Worm (Caenorhabditis elegans) whole organism, L2 larva: Measurements from ENCODE around the gene nhr-204.

Source experiments
- C34F6.9 ChIP-seq: fragments of 150-350 bp; optimal IDR thresholded peaks from 2 replicates; lab custom pipeline; 2014; ENCODE audit warnings: missing biosample characterization, missing genetic modification characterization
- F13H6.1 ChIP-seq: sonication (generic microtip); optimal IDR thresholded peaks from 2 replicates; lab custom pipeline; 2016; ENCODE audit warnings: missing genetic modification characterization, missing compliant biosample characterization
- R02D3.7 ChIP-seq: fragments of 150-350 bp; optimal IDR thresholded peaks from 2 replicates; lab custom pipeline; 2014; ENCODE audit warnings: missing biosample characterization, missing genetic modification characterization
- Y55F3AM.14 ChIP-seq: fragments of 200-800 bp; sonication (Bioruptor generic); optimal IDR thresholded peaks from 2 replicates; lab custom pipeline; 2018; ENCODE audit warnings: mild to moderate bottlenecking, missing genetic modification characterization, missing compliant biosample characterization
- alr-1 ChIP-seq: fragments of 150-350 bp; optimal IDR thresholded peaks from 2 replicates; lab custom pipeline; 2014; ENCODE audit warnings: missing biosample characterization, missing genetic modification characterization
- aly-2 ChIP-seq: fragments of 150-350 bp; optimal IDR thresholded peaks from 2 replicates; lab custom pipeline; 2014; ENCODE audit warnings: missing biosample characterization, missing genetic modification characterization
- ama-1 ChIP-seq: fragments of 150-350 bp; optimal IDR thresholded peaks from 2 replicates; lab custom pipeline; 2018; ENCODE audit warnings: inconsistent platforms
- ceh-16 ChIP-seq: fragments of 150-350 bp; optimal IDR thresholded peaks from 2 replicates; lab custom pipeline; 2014; ENCODE audit warnings: missing biosample characterization, missing genetic modification characterization
- ceh-82 ChIP-seq: fragments of 150-350 bp; optimal IDR thresholded peaks from 2 replicates; lab custom pipeline; 2014; ENCODE audit warnings: missing biosample characterization, missing genetic modification characterization
- crh-2 ChIP-seq: sonication (generic microtip); optimal IDR thresholded peaks from 2 replicates; lab custom pipeline; 2017; ENCODE audit warnings: missing biosample characterization, missing genetic modification characterization
- egl-27 ChIP-seq: sonication (generic microtip); optimal IDR thresholded peaks from 3 replicates; lab custom pipeline; 2017; ENCODE audit warnings: missing biosample characterization, missing genetic modification reagents, missing genetic modification characterization
- elt-1 ChIP-seq: fragments of 150-350 bp; optimal IDR thresholded peaks from 2 replicates; lab custom pipeline; 2014; ENCODE audit warnings: missing biosample characterization, missing genetic modification characterization
- elt-3 ChIP-seq: sonication (generic microtip); optimal IDR thresholded peaks from 2 replicates; lab custom pipeline; 2017; ENCODE audit warnings: missing biosample characterization, missing genetic modification characterization
- fos-1 ChIP-seq: fragments of 150-350 bp; optimal IDR thresholded peaks from 2 replicates; lab custom pipeline; 2014; ENCODE audit warnings: missing biosample characterization, missing genetic modification characterization
- gmeb-1 ChIP-seq: fragments of 150-350 bp; optimal IDR thresholded peaks from 2 replicates; lab custom pipeline; 2014; ENCODE audit warnings: missing biosample characterization, missing genetic modification characterization
- lin-11 ChIP-seq: fragments of 150-350 bp; sonication (generic microtip); optimal IDR thresholded peaks from 2 replicates; lab custom pipeline; 2014; ENCODE audit warnings: missing biosample characterization, missing genetic modification characterization, inconsistent platforms, mixed read lengths
- lin-13 ChIP-seq: fragments of 150-350 bp; optimal IDR thresholded peaks from 2 replicates; lab custom pipeline; 2014; ENCODE audit warnings: missing biosample characterization, missing genetic modification reagents, missing genetic modification characterization
- lin-39 ChIP-seq: fragments of 150-350 bp; optimal IDR thresholded peaks from 2 replicates; lab custom pipeline; 2014; ENCODE audit warnings: missing biosample characterization, missing genetic modification reagents, missing genetic modification characterization
- lsy-2 ChIP-seq, 2 experiments: fragments of 150-350 bp in 1 of 2; sonication (generic microtip) in 1 of 2; optimal IDR thresholded peaks; 2 replicates each; lab custom pipeline; 2014 to 2017; ENCODE audit warnings: missing biosample characterization in 2 of 2, missing genetic modification characterization in 2 of 2
- mab-5 ChIP-seq: fragments of 150-350 bp; optimal IDR thresholded peaks from 2 replicates; lab custom pipeline; 2014; ENCODE audit warnings: missing biosample characterization, missing genetic modification characterization
- mbf-1 ChIP-seq: sonication (generic microtip); optimal IDR thresholded peaks from 2 replicates; lab custom pipeline; 2017; ENCODE audit warnings: missing biosample characterization, missing genetic modification characterization
- mdl-1 ChIP-seq, 2 experiments: fragments of 150-350 bp in 1 of 2; sonication (generic microtip) in 1 of 2; optimal IDR thresholded peaks; 2 replicates each; lab custom pipeline; 2017; ENCODE audit warnings: missing biosample characterization in 2 of 2, missing genetic modification characterization in 2 of 2
- nhr-10 ChIP-seq: sonication (generic microtip); optimal IDR thresholded peaks from 2 replicates; lab custom pipeline; 2017; ENCODE audit warnings: missing biosample characterization, missing genetic modification characterization
- nhr-11 ChIP-seq: fragments of 150-350 bp; optimal IDR thresholded peaks from 2 replicates; lab custom pipeline; 2014; ENCODE audit warnings: missing biosample characterization, missing genetic modification characterization
- nhr-12 ChIP-seq: fragments of 150-350 bp; optimal IDR thresholded peaks from 2 replicates; lab custom pipeline; 2014; ENCODE audit warnings: missing biosample characterization, missing genetic modification characterization
- nhr-23 ChIP-seq: fragments of 150-350 bp; optimal IDR thresholded peaks from 2 replicates; lab custom pipeline; 2014; ENCODE audit warnings: missing biosample characterization, missing genetic modification reagents, missing genetic modification characterization
- nhr-25 ChIP-seq: fragments of 150-350 bp; sonication (generic microtip); optimal IDR thresholded peaks from 3 replicates; lab custom pipeline; 2014; ENCODE audit warnings: missing biosample characterization, missing genetic modification characterization
- peb-1 ChIP-seq: fragments of 150-350 bp; optimal IDR thresholded peaks from 2 replicates; lab custom pipeline; 2014; ENCODE audit warnings: missing biosample characterization, missing genetic modification characterization
- sma-3 ChIP-seq: sonication (generic microtip); optimal IDR thresholded peaks from 2 replicates; lab custom pipeline; 2016; ENCODE audit warnings: missing genetic modification reagents, missing genetic modification characterization, missing compliant biosample characterization
- unc-55 ChIP-seq: fragments of 150-350 bp; sonication (generic microtip); optimal IDR thresholded peaks from 3 replicates; lab custom pipeline; 2014; ENCODE audit warnings: missing biosample characterization, missing genetic modification reagents, missing genetic modification characterization
- unc-62 ChIP-seq: fragments of 150-350 bp; optimal IDR thresholded peaks from 2 replicates; lab custom pipeline; 2014; ENCODE audit warnings: missing biosample characterization, missing genetic modification reagents, missing genetic modification characterization
- zag-1 ChIP-seq: fragments of 150-350 bp; optimal IDR thresholded peaks from 2 replicates; lab custom pipeline; 2014; ENCODE audit warnings: missing biosample characterization, missing genetic modification characterization
- ztf-1 ChIP-seq: fragments of 200-800 bp; sonication (Bioruptor generic); conservative IDR thresholded peaks from 2 replicates; pipeline ENCODE4 v1.3.6; 2022; ENCODE audit warnings: missing genetic modification characterization, missing compliant biosample characterization
- ztf-11 ChIP-seq: sonication (generic microtip); optimal IDR thresholded peaks from 2 replicates; lab custom pipeline; 2017; ENCODE audit warnings: missing biosample characterization, missing genetic modification characterization

Gene nhr-204

DNA sequence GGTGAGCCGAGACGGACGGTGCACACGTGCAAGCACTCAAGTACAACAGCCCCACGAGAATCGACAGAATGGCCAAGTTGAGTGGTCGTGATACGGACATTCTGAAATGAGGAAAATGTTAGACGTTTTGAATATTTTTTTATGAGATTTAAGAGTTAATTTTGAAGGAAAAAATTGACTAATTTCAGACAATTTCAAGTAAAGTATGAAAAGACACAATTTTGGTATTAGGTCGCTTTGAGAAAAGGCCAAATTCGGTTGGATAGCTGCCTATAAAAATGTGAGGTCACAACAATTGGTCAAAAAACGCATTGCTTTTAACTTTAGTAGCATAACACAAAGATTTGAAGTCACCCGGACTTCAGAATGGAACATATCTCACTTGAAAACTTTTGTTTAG is 14.2 kb upstream of the nhr-204 start, which contains the start of gene nlp-70:
Gene nlp-70, minus strand, starts transcription at position 101 of the 400 bp plus-strand sequence.
- no peak for TF ChIP-seq ceh-16
- no peak for TF ChIP-seq C34F6.9 (tag; lab: Kevin White, UChicago)
- no peak for TF ChIP-seq sma-3 (GFP tag; lab: Kevin White, UChicago)
- TF ChIP-seq mbf-1: no peak
- no peak for TF ChIP-seq elt-3
- no peak for TF ChIP-seq alr-1 (tag; lab: Kevin White, UChicago)
- TF ChIP-seq F13H6.1 (tag; lab: Kevin White, UChicago): no peak
- no peak for TF ChIP-seq nhr-11 (tag; lab: Kevin White, UChicago)
- TF ChIP-seq crh-2 (tag; lab: Kevin White, UChicago): no peak

ce11 chrV:268007-268406 is 9.4 kb upstream of the nhr-204 start, which contains the start of gene lgc-26:
Gene lgc-26 (plus strand): TSS chrV:268307.
- no peak for TF ChIP-seq peb-1
- TF ChIP-seq ceh-82: no peak
- TF ChIP-seq ama-1 (lab: Kevin White, UChicago): no peak
- TF ChIP-seq R02D3.7 (tag; lab: Kevin White, UChicago): no peak
- no peak for TF ChIP-seq unc-55

- TF ChIP-seq R02D3.7 (tag; lab: Kevin White, UChicago) (peak; percentile 51), mdl-1 (tag; optimal IDR thresholded peaks at IDR 0.05; lab: Kevin White, UChicago) (peak in 1 of 2 experiments; percentile 52)
Observed at ce11 chrV:265062-265963, 6.7 kb upstream of the nhr-204 start.

DNA sequence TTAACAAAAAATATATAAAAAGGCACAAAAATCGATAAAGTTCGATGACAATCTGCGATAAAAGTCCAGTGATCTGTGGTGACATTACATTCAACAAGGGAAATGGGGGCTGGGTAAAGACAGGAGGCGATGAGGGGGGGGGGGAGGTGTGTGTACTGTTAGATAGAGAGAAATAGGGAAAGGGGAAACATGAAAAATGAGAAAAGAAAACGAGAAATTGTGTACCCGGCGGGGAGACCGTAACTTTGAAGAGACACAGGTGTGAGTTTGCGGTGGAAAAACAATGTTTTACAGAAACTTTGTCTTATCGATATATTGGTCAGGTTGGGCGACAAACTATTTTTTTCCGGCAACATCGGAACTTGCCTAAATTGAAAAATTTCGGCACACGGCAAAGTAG is 1.7 kb upstream of the nhr-204 start:
- TF ChIP-seq mab-5 (no peak), gmeb-1 (tag; lab: Kevin White, UChicago) (peak; percentile 36)
- TF ChIP-seq, all 48 proteins: peak for 1

ce11 chrV:254591-254990 is 4.0 kb downstream of the nhr-204 start, which contains the start of gene str-121:
Gene str-121 (minus strand): TSS chrV:254691.
- TF ChIP-seq egl-27 (tag; lab: Kevin White, UChicago) (no peak), peb-1 (no peak), C34F6.9 (tag; lab: Kevin White, UChicago) (no peak), F13H6.1 (tag; lab: Kevin White, UChicago) (no peak), ztf-11 (tag; lab: Kevin White, UChicago) (no peak), nhr-12 (tag; lab: Kevin White, UChicago) (no peak), unc-62 (GFP tag; lab: Kevin White, UChicago) (no peak), aly-2 (tag; lab: Kevin White, UChicago) (no peak), R02D3.7 (tag; lab: Kevin White, UChicago) (no peak), lin-13 (GFP tag; lab: Kevin White, UChicago) (no peak), nhr-10 (tag; lab: Kevin White, UChicago) (no peak), mdl-1 (tag; optimal IDR thresholded peaks at IDR 0.05; lab: Kevin White, UChicago) (no peak)

DNA sequence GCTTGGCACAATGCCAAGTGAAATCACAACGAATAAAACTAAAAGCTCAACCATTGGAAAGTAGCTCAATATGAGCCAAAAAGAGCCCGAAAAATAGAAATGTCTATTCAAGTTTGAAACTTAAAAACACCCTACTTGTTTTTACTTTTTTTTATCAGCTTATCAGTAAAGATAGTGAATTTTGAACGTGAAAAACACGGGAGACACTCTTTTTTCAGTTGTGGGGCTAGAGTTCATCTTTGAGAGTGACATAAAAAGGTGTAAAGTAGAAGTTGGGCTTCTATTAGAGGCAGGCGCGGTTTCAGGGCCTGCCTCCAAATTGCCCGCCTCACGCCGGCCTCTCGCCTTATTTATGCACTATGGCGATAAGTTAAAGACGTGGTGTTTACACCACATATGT is 7.0 kb downstream of the nhr-204 start, which contains the start of gene oac-39:
Gene oac-39, minus strand, starts transcription at position 101 of the 400 bp plus-strand sequence.
- no peak for TF ChIP-seq peb-1
- no peak for TF ChIP-seq fos-1 (tag; lab: Kevin White, UChicago)
- no peak for TF ChIP-seq sma-3 (GFP tag; lab: Kevin White, UChicago)
- TF ChIP-seq lsy-2 (tag; optimal IDR thresholded peaks at IDR 0.05; lab: Kevin White, UChicago): no peak
- no peak for TF ChIP-seq C34F6.9 (tag; lab: Kevin White, UChicago)
- no peak for TF ChIP-seq elt-1 (tag; lab: Kevin White, UChicago)
- no peak for TF ChIP-seq zag-1 (tag; lab: Kevin White, UChicago)
- TF ChIP-seq lin-13 (GFP tag; lab: Kevin White, UChicago): no peak
- no peak for TF ChIP-seq ztf-1
- no peak for TF ChIP-seq lin-39
- no peak for TF ChIP-seq crh-2 (tag; lab: Kevin White, UChicago)
- no peak for TF ChIP-seq nhr-23
- TF ChIP-seq nhr-25 (tag; lab: Kevin White, UChicago): no peak
- TF ChIP-seq lin-11 (tag; lab: Kevin White, UChicago): no peak
- no peak for TF ChIP-seq F13H6.1 (tag; lab: Kevin White, UChicago)
- no peak for TF ChIP-seq nhr-11 (tag; lab: Kevin White, UChicago)
- TF ChIP-seq Y55F3AM.14 (GFP tag; lab: Kevin White, UChicago): no peak
- TF ChIP-seq elt-3: no peak
- TF ChIP-seq ztf-11 (tag; lab: Kevin White, UChicago): no peak
